Worm (Caenorhabditis elegans) whole organism, late embryonic: ENCODE measurements around the gene erh-2.

ENCODE experiments used
- C38D4.7 ChIP-seq: fragments of 200-800 bp; sonication (Bioruptor generic); optimal IDR thresholded peaks from 2 replicates; lab custom pipeline; 2018; ENCODE audit warnings: mild to moderate bottlenecking, missing genetic modification characterization, moderate library complexity, missing compliant biosample characterization
- F13H6.1 ChIP-seq: sonication (generic microtip); optimal IDR thresholded peaks from 2 replicates; lab custom pipeline; 2016; ENCODE audit warnings: missing genetic modification characterization, missing compliant biosample characterization
- T23F11.4 ChIP-seq: fragments of 200-800 bp; sonication (Bioruptor generic); optimal IDR thresholded peaks from 2 replicates; lab custom pipeline; 2018; ENCODE audit warnings: mild to moderate bottlenecking, missing genetic modification characterization, missing compliant biosample characterization
- ama-1 ChIP-seq: fragments of 150-350 bp; optimal IDR thresholded peaks from 2 replicates; lab custom pipeline; 2014
- ceh-14 ChIP-seq: sonication (generic microtip); optimal IDR thresholded peaks from 2 replicates; lab custom pipeline; 2016; ENCODE audit warnings: missing genotype, missing genetic modification characterization, missing compliant biosample characterization
- ceh-18 ChIP-seq: sonication (generic microtip); optimal IDR thresholded peaks from 2 replicates; lab custom pipeline; 2016; ENCODE audit warnings: missing genetic modification characterization, missing compliant biosample characterization
- ceh-19 ChIP-seq: fragments of 200-800 bp; sonication (Bioruptor generic); optimal IDR thresholded peaks from 2 replicates; lab custom pipeline; 2018; ENCODE audit warnings: mild to moderate bottlenecking, missing genetic modification characterization, missing compliant biosample characterization
- ceh-2 ChIP-seq: sonication (generic microtip); optimal IDR thresholded peaks from 2 replicates; lab custom pipeline; 2016; ENCODE audit warnings: missing genotype, missing genetic modification characterization, missing compliant biosample characterization
- ceh-22 ChIP-seq: sonication (generic microtip); optimal IDR thresholded peaks from 2 replicates; lab custom pipeline; 2017; ENCODE audit warnings: missing biosample characterization, missing genetic modification characterization
- ceh-24 ChIP-seq: sonication (generic microtip); optimal IDR thresholded peaks from 2 replicates; lab custom pipeline; 2016; ENCODE audit warnings: mild to moderate bottlenecking, missing genetic modification characterization, missing compliant biosample characterization
- ceh-31 ChIP-seq: sonication (generic microtip); optimal IDR thresholded peaks from 2 replicates; lab custom pipeline; 2016; ENCODE audit warnings: missing genetic modification characterization, missing compliant biosample characterization
- ceh-34 ChIP-seq: sonication (generic microtip); optimal IDR thresholded peaks from 2 replicates; lab custom pipeline; 2016; ENCODE audit warnings: mild to moderate bottlenecking, missing genetic modification characterization, missing compliant biosample characterization
- ceh-45 ChIP-seq: fragments of 200-800 bp; sonication (Bioruptor generic); IDR thresholded peaks from 2 replicates; pipeline ENCODE4 v1.3.6; 2022; ENCODE audit warnings: missing genetic modification reagents, missing genetic modification characterization, missing compliant biosample characterization
- ceh-48 ChIP-seq: sonication (generic microtip); optimal IDR thresholded peaks from 2 replicates; lab custom pipeline; 2016; ENCODE audit warnings: missing genetic modification characterization, inconsistent platforms, missing compliant biosample characterization
- ceh-6 ChIP-seq: fragments of 200-800 bp; sonication (Bioruptor generic); optimal IDR thresholded peaks from 2 replicates; lab custom pipeline; 2018; ENCODE audit warnings: mild to moderate bottlenecking, missing genetic modification characterization, missing compliant biosample characterization
- che-1 ChIP-seq: sonication (generic microtip); optimal IDR thresholded peaks from 2 replicates; lab custom pipeline; 2016; ENCODE audit warnings: mild to moderate bottlenecking, missing genetic modification characterization, missing compliant biosample characterization
- dmd-4 ChIP-seq: sonication (generic microtip); optimal IDR thresholded peaks from 2 replicates; lab custom pipeline; 2016; ENCODE audit warnings: borderline replicate concordance, missing genetic modification characterization, missing compliant biosample characterization
- dve-1 ChIP-seq: sonication (generic microtip); optimal IDR thresholded peaks from 2 replicates; lab custom pipeline; 2017; ENCODE audit warnings: antibody characterized with exemption, mild to moderate bottlenecking, missing genetic modification characterization, missing compliant biosample characterization
- elt-2 ChIP-seq: sonication (generic microtip); optimal IDR thresholded peaks from 2 replicates; lab custom pipeline; 2016; ENCODE audit warnings: missing genetic modification reagents, missing genetic modification characterization, missing compliant biosample characterization
- elt-4 ChIP-seq: sonication (generic microtip); optimal IDR thresholded peaks from 2 replicates; lab custom pipeline; 2016; ENCODE audit warnings: missing genetic modification characterization, missing compliant biosample characterization
- ets-4 ChIP-seq: sonication (generic microtip); optimal IDR thresholded peaks from 2 replicates; lab custom pipeline; 2016; ENCODE audit warnings: missing genetic modification characterization, missing compliant biosample characterization
- eyg-1 ChIP-seq: sonication (generic microtip); optimal IDR thresholded peaks from 2 replicates; lab custom pipeline; 2016; ENCODE audit warnings: missing genotype, missing genetic modification characterization, missing compliant biosample characterization
- fkh-6 ChIP-seq: sonication (generic microtip); optimal IDR thresholded peaks from 2 replicates; lab custom pipeline; 2016; ENCODE audit warnings: missing genetic modification characterization, missing compliant biosample characterization
- hlh-30 ChIP-seq: sonication (generic microtip); optimal IDR thresholded peaks from 2 replicates; lab custom pipeline; 2017; ENCODE audit warnings: antibody characterized with exemption, missing genetic modification characterization, missing compliant biosample characterization; ENCODE audit not compliant: insufficient read depth
- hlh-8 ChIP-seq: sonication (generic microtip); optimal IDR thresholded peaks from 2 replicates; lab custom pipeline; 2016; ENCODE audit warnings: missing genotype, missing genetic modification characterization, missing compliant biosample characterization
- lin-11 ChIP-seq: fragments of 200-800 bp; sonication (Bioruptor generic); optimal IDR thresholded peaks from 2 replicates; lab custom pipeline; 2018; ENCODE audit warnings: mild to moderate bottlenecking, missing genetic modification characterization, missing compliant biosample characterization
- nfya-1 ChIP-seq: sonication (generic microtip); optimal IDR thresholded peaks from 2 replicates; lab custom pipeline; 2017; ENCODE audit warnings: missing genetic modification characterization, mild to moderate bottlenecking, missing compliant biosample characterization, antibody characterized with exemption, moderate library complexity
- nhr-11 ChIP-seq: fragments of 150-350 bp; optimal IDR thresholded peaks from 2 replicates; lab custom pipeline; 2014; ENCODE audit warnings: missing biosample characterization, missing genetic modification characterization
- nhr-232 ChIP-seq: sonication (generic microtip); optimal IDR thresholded peaks from 2 replicates; lab custom pipeline; 2016; ENCODE audit warnings: missing genetic modification characterization, missing compliant biosample characterization
- pag-3 ChIP-seq: sonication (generic microtip); optimal IDR thresholded peaks from 2 replicates; lab custom pipeline; 2016; ENCODE audit warnings: missing compliant biosample characterization, missing genetic modification characterization, borderline replicate concordance
- pat-9 ChIP-seq: fragments of 200-800 bp; sonication (Bioruptor generic); optimal IDR thresholded peaks from 2 replicates; lab custom pipeline; 2018; ENCODE audit warnings: mild to moderate bottlenecking, missing genetic modification characterization, moderate library complexity, missing compliant biosample characterization
- pax-1 ChIP-seq: fragments of 150-350 bp; optimal IDR thresholded peaks from 2 replicates; lab custom pipeline; 2014; ENCODE audit warnings: missing biosample characterization, missing genetic modification characterization
- pha-2 ChIP-seq: sonication (generic microtip); optimal IDR thresholded peaks from 2 replicates; lab custom pipeline; 2017; ENCODE audit warnings: mild to moderate bottlenecking, missing genetic modification characterization, missing compliant biosample characterization
- pha-4 ChIP-seq: fragments of 150-350 bp; optimal IDR thresholded peaks from 2 replicates; lab custom pipeline; 2018; ENCODE audit warnings: missing biosample characterization, missing genetic modification reagents, missing genetic modification characterization
- pros-1 ChIP-seq: fragments of 150-350 bp; optimal IDR thresholded peaks from 2 replicates; lab custom pipeline; 2014; ENCODE audit warnings: missing biosample characterization, missing genetic modification reagents, missing genetic modification characterization
- ref-2 ChIP-seq: sonication (generic microtip); optimal IDR thresholded peaks from 2 replicates; lab custom pipeline; 2016; ENCODE audit warnings: missing genetic modification characterization, missing compliant biosample characterization
- rnt-1 ChIP-seq: sonication (generic microtip); optimal IDR thresholded peaks from 2 replicates; lab custom pipeline; 2016; ENCODE audit warnings: missing genetic modification characterization, missing compliant biosample characterization
- sdc-2 ChIP-seq: sonication (generic microtip); optimal IDR thresholded peaks from 2 replicates; lab custom pipeline; 2016; ENCODE audit warnings: missing genotype, missing genetic modification characterization, missing compliant biosample characterization
- sox-2 ChIP-seq: fragments of 200-800 bp; sonication (Bioruptor generic); IDR thresholded peaks from 2 replicates; pipeline ENCODE4 v1.3.6; 2022; ENCODE audit warnings: missing genetic modification reagents, missing genetic modification characterization, missing compliant biosample characterization
- syd-9 ChIP-seq: sonication (generic microtip); optimal IDR thresholded peaks from 2 replicates; lab custom pipeline; 2016; ENCODE audit warnings: mild to moderate bottlenecking, missing genetic modification characterization, moderate library complexity, missing compliant biosample characterization
- tbx-2 ChIP-seq: sonication (generic microtip); optimal IDR thresholded peaks from 2 replicates; lab custom pipeline; 2016; ENCODE audit warnings: missing genetic modification characterization, missing compliant biosample characterization
- tbx-7 ChIP-seq: sonication (generic microtip); optimal IDR thresholded peaks from 2 replicates; lab custom pipeline; 2016; ENCODE audit warnings: missing genotype, missing genetic modification characterization, missing compliant biosample characterization
- ttx-3 ChIP-seq: sonication (generic microtip); optimal IDR thresholded peaks from 2 replicates; lab custom pipeline; 2016; ENCODE audit warnings: missing genetic modification reagents, missing genetic modification characterization, missing compliant biosample characterization
- unc-3 ChIP-seq, 2 experiments: fragments of 200-800 bp in 1 of 2; sonication (Bioruptor generic) in 1 of 2; sonication (generic microtip) in 1 of 2; conservative IDR thresholded peaks in 1 of 2; optimal IDR thresholded peaks in 1 of 2; 2 replicates each; pipeline versions ENCODE4 v1.3.6 to Lab custom; 2016 to 2022; ENCODE audit warnings: missing compliant biosample characterization in 2 of 2, missing genetic modification characterization in 2 of 2, missing genetic modification reagents in 1 of 2
- unc-42 ChIP-seq: sonication (generic microtip); optimal IDR thresholded peaks from 2 replicates; lab custom pipeline; 2016; ENCODE audit warnings: missing genotype, missing genetic modification characterization, missing compliant biosample characterization
- unc-55 ChIP-seq: sonication (generic microtip); optimal IDR thresholded peaks from 2 replicates; lab custom pipeline; 2017; ENCODE audit warnings: missing biosample characterization, missing genetic modification reagents, missing genetic modification characterization
- unc-86 ChIP-seq: sonication (generic microtip); optimal IDR thresholded peaks from 2 replicates; lab custom pipeline; 2016; ENCODE audit warnings: missing genetic modification characterization, missing compliant biosample characterization

Gene erh-2

ce11 chrIII:4601286-4601685, 8.3 kb downstream of the erh-2 start:
- TF ChIP-seq sox-2 (GFP tag; lab: Robert Waterston, UW) (no peak), unc-86 (no peak), pros-1 (tag; lab: Kevin White, UChicago) (no peak), ama-1 (lab: Kevin White, UChicago) (no peak), ceh-2 (tag; lab: Kevin White, UChicago) (no peak), ets-4 (tag; lab: Kevin White, UChicago) (no peak), pat-9 (tag; lab: Kevin White, UChicago) (no peak), lin-11 (tag; lab: Kevin White, UChicago) (no peak), ttx-3 (no peak), unc-55 (GFP tag; lab: Kevin White, UChicago) (no peak), hlh-8 (tag; lab: Kevin White, UChicago) (no peak), ceh-24 (tag; lab: Kevin White, UChicago) (no peak), T23F11.4 (GFP tag; lab: Kevin White, UChicago) (no peak), F13H6.1 (tag; lab: Kevin White, UChicago) (no peak), elt-2 (tag; lab: Kevin White, UChicago) (no peak)

ce11 chrIII:4603837-4604236, 10.8 kb downstream of the erh-2 start:
- no peak for TF ChIP-seq ceh-34
- no peak for TF ChIP-seq che-1 (tag; lab: Kevin White, UChicago)
- no peak for TF ChIP-seq lin-11 (tag; lab: Kevin White, UChicago)
- no peak for TF ChIP-seq pat-9 (tag; lab: Kevin White, UChicago)
- TF ChIP-seq rnt-1 = no peak
- TF ChIP-seq nhr-232 = no peak
- TF ChIP-seq hlh-30 (tag; lab: Kevin White, UChicago) = no peak
- TF ChIP-seq pax-1 = no peak
- no peak for TF ChIP-seq C38D4.7 (GFP tag; lab: Kevin White, UChicago)
- no peak for TF ChIP-seq F13H6.1 (tag; lab: Kevin White, UChicago)
- TF ChIP-seq ceh-19 (GFP tag; lab: Kevin White, UChicago) = no peak
- no peak for TF ChIP-seq ceh-22 (tag; lab: Kevin White, UChicago)
- TF ChIP-seq pag-3 (tag; lab: Kevin White, UChicago) = no peak
- no peak for TF ChIP-seq ceh-18 (tag; lab: Kevin White, UChicago)

- TF ChIP-seq pha-4 (tag; lab: Kevin White, UChicago) = no peak
- TF ChIP-seq elt-2 (tag; lab: Kevin White, UChicago) = no peak
- no peak for TF ChIP-seq pha-2 (tag; lab: Kevin White, UChicago)
- TF ChIP-seq ceh-48 (tag; lab: Kevin White, UChicago) = no peak
- TF ChIP-seq T23F11.4 (GFP tag; lab: Kevin White, UChicago) = no peak
- TF ChIP-seq eyg-1 (tag; lab: Kevin White, UChicago) = no peak
- no peak for TF ChIP-seq unc-86
- TF ChIP-seq dve-1 (tag; lab: Kevin White, UChicago) = no peak
- no peak for TF ChIP-seq tbx-7 (tag; lab: Kevin White, UChicago)
- TF ChIP-seq sdc-2 (tag; lab: Kevin White, UChicago) = no peak
- TF ChIP-seq ceh-34 = no peak
- no peak for TF ChIP-seq ceh-18 (tag; lab: Kevin White, UChicago)
- no peak for TF ChIP-seq ceh-6
- TF ChIP-seq pax-1 = no peak
- TF ChIP-seq nhr-11 (tag; lab: Kevin White, UChicago) = no peak
- TF ChIP-seq dmd-4 (tag; lab: Kevin White, UChicago) = no peak
- no peak for TF ChIP-seq syd-9 (tag; lab: Kevin White, UChicago)
- TF ChIP-seq ceh-45 (GFP tag; lab: Robert Waterston, UW) = no peak
- no peak for TF ChIP-seq pat-9 (tag; lab: Kevin White, UChicago)
- TF ChIP-seq pros-1 (tag; lab: Kevin White, UChicago) = no peak
- no peak for TF ChIP-seq ets-4 (tag; lab: Kevin White, UChicago)
- TF ChIP-seq ceh-31 (tag; lab: Kevin White, UChicago) = peak; percentile 67
- TF ChIP-seq fkh-6 (tag; lab: Kevin White, UChicago) = no peak
- TF ChIP-seq rnt-1 = no peak
- no peak for TF ChIP-seq ceh-14 (tag; lab: Kevin White, UChicago)
- peak; percentile 54 for TF ChIP-seq nfya-1 (tag; lab: Kevin White, UChicago)
- TF ChIP-seq unc-42 = peak; percentile 74
- TF ChIP-seq elt-4 (tag; lab: Kevin White, UChicago) = no peak
- TF ChIP-seq unc-3 (GFP tag; conservative IDR thresholded peaks at IDR 0.05; lab: Robert Waterston, UW) = no peak
- TF ChIP-seq unc-3 (tag; optimal IDR thresholded peaks at IDR 0.05; lab: Kevin White, UChicago) = no peak
- no peak for TF ChIP-seq ref-2 (tag; lab: Kevin White, UChicago)
- peak; percentile 49 for TF ChIP-seq tbx-2 (tag; lab: Kevin White, UChicago)
- TF ChIP-seq unc-55 (GFP tag; lab: Kevin White, UChicago) = no peak
Measured at ce11 chrIII:4612334-4612953, 19.4 kb downstream of the erh-2 start, which contains the start of gene sel-2. sel-2 (minus strand) TSS chrIII:4612384.
